Worm (Caenorhabditis elegans) whole organism, late embryonic: ENCODE data around the gene vpat-1.

Experiments used
- K02D7.2 ChIP-seq: sonication (generic microtip); optimal IDR thresholded peaks from 2 replicates; lab custom pipeline; 2017; ENCODE audit warnings: mild to moderate bottlenecking, missing genetic modification characterization, missing compliant biosample characterization
- ceh-31 ChIP-seq: sonication (generic microtip); optimal IDR thresholded peaks from 2 replicates; lab custom pipeline; 2016; ENCODE audit warnings: missing genetic modification characterization, missing compliant biosample characterization
- elt-4 ChIP-seq: sonication (generic microtip); optimal IDR thresholded peaks from 2 replicates; lab custom pipeline; 2016; ENCODE audit warnings: missing genetic modification characterization, missing compliant biosample characterization
- nhr-11 ChIP-seq: fragments of 150-350 bp; optimal IDR thresholded peaks from 2 replicates; lab custom pipeline; 2014; ENCODE audit warnings: missing biosample characterization, missing genetic modification characterization
- ztf-16 ChIP-seq: sonication (generic microtip); optimal IDR thresholded peaks from 2 replicates; lab custom pipeline; 2017; ENCODE audit warnings: missing genetic modification characterization, missing compliant biosample characterization

- no peak for TF ChIP-seq K02D7.2 (tag; lab: Kevin White, UChicago)
- peak; percentile 75 for TF ChIP-seq ceh-31 (tag; lab: Kevin White, UChicago)
- TF ChIP-seq ztf-16 (tag; lab: Kevin White, UChicago), result no peak
- TF ChIP-seq nhr-11 (tag; lab: Kevin White, UChicago), result no peak
- TF ChIP-seq elt-4 (tag; lab: Kevin White, UChicago), result no peak
These were observed 27.4 kb downstream of the vpat-1 start for ce11 chrX:1018586-1018985.
